Fruit fly (Drosophila melanogaster) whole organism, embryonic: ENCODE data around the gene CG5687.

Source experiments
- CG11560 ChIP-seq: fragments of 200-800 bp; sonication (Bioruptor generic); IDR thresholded peaks from 3 replicates; pipeline ENCODE4 v1.3.6; 2022; ENCODE audit warnings: missing biosample characterization, missing genetic modification characterization
- CG12236 ChIP-seq: fragments of 200-800 bp; sonication (Bioruptor generic); optimal IDR thresholded peaks from 2 replicates; lab custom pipeline; 2016; ENCODE audit warnings: missing biosample characterization, missing genetic modification characterization
- CG14050 ChIP-seq: fragments of 200-800 bp; sonication (Bioruptor generic); IDR thresholded peaks from 3 replicates; pipeline ENCODE4 v1.3.6; 2022; ENCODE audit warnings: missing biosample characterization, missing genetic modification characterization
- CG14710 ChIP-seq: fragments of 200-800 bp; sonication (Bioruptor generic); optimal IDR thresholded peaks from 3 replicates; lab custom pipeline; 2019; ENCODE audit warnings: missing biosample characterization, mild to moderate bottlenecking, missing genetic modification characterization, moderate library complexity
- CG15073 ChIP-seq: fragments of 200-800 bp; sonication (Bioruptor generic); optimal IDR thresholded peaks from 2 replicates; lab custom pipeline; 2016; ENCODE audit warnings: missing biosample characterization, missing genetic modification characterization
- CG15479 ChIP-seq: fragments of 200-800 bp; sonication (Bioruptor generic); optimal IDR thresholded peaks from 3 replicates; lab custom pipeline; 2019; ENCODE audit warnings: missing biosample characterization, mild to moderate bottlenecking, missing genetic modification characterization, moderate library complexity
- CG17328 ChIP-seq: fragments of 200-800 bp; sonication (Bioruptor generic); IDR thresholded peaks from 2 replicates; pipeline ENCODE4 v1.3.6; 2022; ENCODE audit warnings: missing biosample characterization, missing genetic modification characterization
- CG17385 ChIP-seq: fragments of 200-800 bp; sonication (Bioruptor generic); optimal IDR thresholded peaks from 3 replicates; lab custom pipeline; 2018; ENCODE audit warnings: missing biosample characterization, mild to moderate bottlenecking, missing genetic modification characterization
- CG18619 ChIP-seq: fragments of 200-800 bp; sonication (Bioruptor generic); optimal IDR thresholded peaks from 3 replicates; lab custom pipeline; 2017; ENCODE audit warnings: missing biosample characterization, mild to moderate bottlenecking, missing genetic modification characterization
- CG2889 ChIP-seq: fragments of 200-800 bp; sonication (Bioruptor generic); IDR thresholded peaks from 3 replicates; pipeline ENCODE4 v1.3.6; 2022; ENCODE audit warnings: missing biosample characterization, missing genetic modification characterization
- CG31441 ChIP-seq: fragments of 200-800 bp; sonication (Bioruptor generic); IDR thresholded peaks from 2 replicates; pipeline ENCODE4 v1.3.6; 2022; ENCODE audit warnings: missing biosample characterization, missing genetic modification characterization
- CG3726 ChIP-seq: fragments of 200-800 bp; sonication (Bioruptor generic); IDR thresholded peaks from 3 replicates; pipeline ENCODE4, ENCODE4 v1.3.6; 2022; ENCODE audit warnings: missing biosample characterization, missing genetic modification characterization
- CG4328 ChIP-seq: fragments of 200-800 bp; sonication (Bioruptor generic); optimal IDR thresholded peaks from 3 replicates; lab custom pipeline; 2017; ENCODE audit warnings: missing biosample characterization, missing genetic modification reagents, missing genetic modification characterization
- CG5245 ChIP-seq: fragments of 200-800 bp; sonication (Bioruptor generic); optimal IDR thresholded peaks from 3 replicates; lab custom pipeline; 2016; ENCODE audit warnings: missing biosample characterization, missing genetic modification characterization
- CG6654 ChIP-seq: fragments of 200-800 bp; sonication (Bioruptor generic); optimal IDR thresholded peaks from 2 replicates; lab custom pipeline; 2017; ENCODE audit warnings: missing biosample characterization, mild to moderate bottlenecking, missing genetic modification characterization
- CG7271 ChIP-seq: fragments of 200-800 bp; sonication (Bioruptor generic); optimal IDR thresholded peaks from 2 replicates; lab custom pipeline; 2018; ENCODE audit warnings: missing biosample characterization, mild to moderate bottlenecking, missing genetic modification characterization, moderate library complexity
- CG7963 ChIP-seq: fragments of 200-800 bp; sonication (Bioruptor generic); IDR thresholded peaks from 3 replicates; pipeline ENCODE4 v1.3.6; 2022; ENCODE audit warnings: missing biosample characterization, missing genetic modification characterization; ENCODE audit not compliant: partially characterized antibody
- Dip3 ChIP-seq: fragments of 200-800 bp; sonication (Bioruptor generic); optimal IDR thresholded peaks from 3 replicates; lab custom pipeline; 2016; ENCODE audit warnings: missing biosample characterization, missing genetic modification characterization
- Dll ChIP-seq: fragments of 200-800 bp; sonication (Bioruptor generic); IDR thresholded peaks from 4 replicates; pipeline ENCODE4 v1.3.6; 2022; ENCODE audit warnings: missing biosample characterization, missing genetic modification characterization; ENCODE audit not compliant: partially characterized antibody
- Gug ChIP-seq: fragments of 200-800 bp; sonication (Bioruptor generic); IDR thresholded peaks from 4 replicates; pipeline ENCODE4 v1.3.6; 2022; ENCODE audit warnings: missing biosample characterization, missing genetic modification characterization
- HHEX ChIP-seq: fragments of 200-800 bp; sonication (Bioruptor generic); optimal IDR thresholded peaks from 3 replicates; lab custom pipeline; 2017; ENCODE audit warnings: missing biosample characterization, mild to moderate bottlenecking, missing genetic modification characterization, missing genetic modification reagents
- Hmr ChIP-seq: fragments of 200-800 bp; sonication (Bioruptor generic); optimal IDR thresholded peaks from 3 replicates; lab custom pipeline; 2017; ENCODE audit warnings: mild to moderate bottlenecking, missing biosample characterization, missing genetic modification reagents, missing genetic modification characterization
- Hmx ChIP-seq: fragments of 200-800 bp; sonication (Bioruptor generic); optimal IDR thresholded peaks from 2 replicates; lab custom pipeline; 2016; ENCODE audit warnings: missing biosample characterization, missing genetic modification characterization
- Mad ChIP-seq: fragments of 200-800 bp; sonication (Bioruptor generic); optimal IDR thresholded peaks from 2 replicates; lab custom pipeline; 2016; ENCODE audit warnings: missing biosample characterization, missing genetic modification characterization
- Meics ChIP-seq: fragments of 200-800 bp; sonication (Bioruptor generic); optimal IDR thresholded peaks from 2 replicates; lab custom pipeline; 2017; ENCODE audit warnings: missing biosample characterization, mild to moderate bottlenecking, missing genetic modification characterization
- Mrtf ChIP-seq: fragments of 200-800 bp; sonication (Bioruptor generic); IDR thresholded peaks from 3 replicates; pipeline ENCODE4 v1.3.6; 2022; ENCODE audit warnings: missing biosample characterization, missing genetic modification characterization
- Ptx1 ChIP-seq: fragments of 200-800 bp; sonication (Bioruptor generic); IDR thresholded peaks from 2 replicates; pipeline ENCODE4 v1.3.6; 2022; ENCODE audit warnings: missing biosample characterization, missing genetic modification characterization
- Sry-δ ChIP-seq: fragments of 200-800 bp; sonication (Bioruptor generic); optimal IDR thresholded peaks from 2 replicates; lab custom pipeline; 2016; ENCODE audit warnings: missing biosample characterization, missing genetic modification characterization
- Stat92E ChIP-seq, 3 experiments: fragments of >200 bp in 2 of 3; fragments of 200-800 bp in 1 of 3; sonication (Bioruptor generic) in 1 of 3; optimal IDR thresholded peaks; 2 replicates each; lab custom pipeline; 2017 to 2019; ENCODE audit warnings: missing biosample characterization in 3 of 3, missing genetic modification characterization in 3 of 3, mild to moderate bottlenecking in 1 of 3, moderate library complexity in 1 of 3
- ab ChIP-seq: fragments of 200-800 bp; sonication (Bioruptor generic); optimal IDR thresholded peaks from 2 replicates; lab custom pipeline; 2016; ENCODE audit warnings: missing biosample characterization, missing genetic modification characterization
- ac ChIP-seq: fragments of 200-800 bp; sonication (Bioruptor generic); optimal IDR thresholded peaks from 3 replicates; lab custom pipeline; 2017; ENCODE audit warnings: missing biosample characterization, mild to moderate bottlenecking, missing genetic modification characterization
- ap ChIP-seq: fragments of 200-800 bp; sonication (Bioruptor generic); IDR thresholded peaks from 2 replicates; pipeline ENCODE4 v1.3.6; 2022; ENCODE audit warnings: missing biosample characterization, missing genetic modification characterization
- ato ChIP-seq: fragments of 200-800 bp; sonication (Bioruptor generic); IDR thresholded peaks from 2 replicates; pipeline ENCODE4 v1.3.6; 2022; ENCODE audit warnings: missing biosample characterization, missing genetic modification characterization; ENCODE audit not compliant: partially characterized antibody
- ci ChIP-seq: fragments of 200-800 bp; sonication (Bioruptor generic); IDR thresholded peaks from 3 replicates; pipeline ENCODE4 v1.3.6; 2022; ENCODE audit warnings: missing biosample characterization, missing genetic modification characterization
- disco-r ChIP-seq: fragments of 200-800 bp; sonication (Bioruptor generic); optimal IDR thresholded peaks from 2 replicates; lab custom pipeline; 2016; ENCODE audit warnings: missing biosample characterization, missing genetic modification characterization
- exex ChIP-seq: fragments of 200-800 bp; sonication (Bioruptor generic); optimal IDR thresholded peaks from 4 replicates; lab custom pipeline; 2018; ENCODE audit warnings: missing biosample characterization, mild to moderate bottlenecking, missing genetic modification characterization, moderate library complexity
- fd3F ChIP-seq: fragments of 200-800 bp; sonication (Bioruptor generic); optimal IDR thresholded peaks from 2 replicates; lab custom pipeline; 2018; ENCODE audit warnings: missing biosample characterization, mild to moderate bottlenecking, missing genetic modification characterization, moderate library complexity
- gem ChIP-seq: fragments of 200-800 bp; sonication (Bioruptor generic); optimal IDR thresholded peaks from 2 replicates; lab custom pipeline; 2019; ENCODE audit warnings: missing biosample characterization, mild to moderate bottlenecking, missing genetic modification characterization, moderate library complexity
- gfzf ChIP-seq: fragments of 200-800 bp; sonication (Bioruptor generic); optimal IDR thresholded peaks from 2 replicates; lab custom pipeline; 2016; ENCODE audit warnings: missing biosample characterization, mild to moderate bottlenecking, missing genetic modification characterization, moderate library complexity
- grn ChIP-seq: fragments of 200-800 bp; sonication (Bioruptor generic); optimal IDR thresholded peaks from 3 replicates; lab custom pipeline; 2017; ENCODE audit warnings: missing biosample characterization, missing genetic modification characterization
- gro ChIP-seq: fragments of 200-800 bp; sonication (Bioruptor generic); optimal IDR thresholded peaks from 2 replicates; lab custom pipeline; 2016; ENCODE audit warnings: missing biosample characterization, missing genetic modification characterization
- klu ChIP-seq: fragments of 200-800 bp; sonication (Bioruptor generic); IDR thresholded peaks from 2 replicates; pipeline ENCODE4 v1.3.6; 2022; ENCODE audit warnings: missing biosample characterization, missing genetic modification characterization
- odd ChIP-seq: fragments of 200-800 bp; sonication (Bioruptor generic); optimal IDR thresholded peaks from 2 replicates; lab custom pipeline; 2017; ENCODE audit warnings: missing biosample characterization, mild to moderate bottlenecking, missing genetic modification characterization
- pan ChIP-seq, 4 experiments: fragments of >200 bp in 3 of 4; fragments of 200-800 bp in 1 of 4; sonication (Bioruptor generic) in 1 of 4; optimal IDR thresholded peaks in 3 of 4; IDR thresholded peaks in 1 of 4; 2 replicates each; pipeline versions ENCODE4 v1.3.6 to Lab custom; 2017 to 2022; ENCODE audit warnings: missing biosample characterization in 2 of 4, missing genetic modification characterization in 2 of 4, mixed read lengths in 1 of 4
- pfk ChIP-seq: fragments of 200-800 bp; sonication (Bioruptor generic); optimal IDR thresholded peaks from 2 replicates; lab custom pipeline; 2018; ENCODE audit warnings: missing biosample characterization, mild to moderate bottlenecking, missing genetic modification characterization, moderate library complexity
- slbo ChIP-seq: fragments of 200-800 bp; sonication (Bioruptor generic); IDR thresholded peaks from 2 replicates; pipeline ENCODE4 v1.3.6; 2022; ENCODE audit warnings: missing biosample characterization, missing genetic modification characterization
- sr ChIP-seq: fragments of 200-800 bp; sonication (Bioruptor generic); IDR thresholded peaks from 3 replicates; pipeline ENCODE4 v1.3.6; 2022; ENCODE audit warnings: missing biosample characterization, missing genetic modification characterization
- unc-4 ChIP-seq: fragments of 200-800 bp; sonication (Bioruptor generic); IDR thresholded peaks from 2 replicates; pipeline ENCODE4 v1.3.6; 2022; ENCODE audit warnings: missing biosample characterization, missing genetic modification characterization; ENCODE audit not compliant: partially characterized antibody
- usp ChIP-seq: fragments of >200 bp; optimal IDR thresholded peaks from 2 replicates; lab custom pipeline; 2017; ENCODE audit warnings: missing biosample characterization, missing genetic modification characterization
- wdn ChIP-seq: fragments of 200-800 bp; sonication (Bioruptor generic); IDR thresholded peaks from 2 replicates; pipeline ENCODE4 v1.3.6; 2022; ENCODE audit warnings: missing biosample characterization, missing genetic modification characterization

The CG5687 gene

DNA sequence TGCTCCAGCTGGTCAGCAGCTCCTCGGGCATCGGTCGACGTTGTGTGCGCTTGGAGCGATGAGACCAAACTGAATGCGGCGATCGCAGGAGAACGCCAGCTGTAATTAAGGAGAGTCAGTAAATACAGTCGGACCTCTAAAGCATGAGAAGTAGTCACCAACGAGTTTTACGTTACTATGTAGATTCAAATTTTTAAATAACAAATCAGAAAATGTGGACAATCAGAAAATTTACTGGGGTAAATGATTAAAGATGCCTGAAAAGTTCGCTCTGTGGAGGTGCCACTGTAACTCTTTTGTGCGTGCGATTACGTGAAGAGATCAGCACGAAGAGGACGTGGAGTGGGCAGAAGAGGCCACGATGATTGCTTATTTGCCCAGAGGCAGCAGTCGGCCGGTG lies 24.1 kb upstream of the CG5687 start, which contains the start of gene SCOT:
SCOT (plus strand) TSS at position 180 of the 400 bp plus-strand sequence.
- TF ChIP-seq odd (GFP tag; lab: Kevin White, UChicago) (no peak), Stat92E (GFP tag; optimal IDR thresholded peaks at IDR 0.05; lab: Kevin White, UChicago) (no peak), ap (GFP tag; lab: Robert Waterston, UW) (peak; percentile 71), Mad (GFP tag; lab: Kevin White, UChicago) (no peak), CG15479 (no peak), sr (GFP tag; lab: Robert Waterston, UW) (peak; percentile 67), CG15073 (GFP tag; lab: Kevin White, UChicago) (no peak), pfk (no peak), grn (no peak), CG14710 (no peak), ato (GFP tag; lab: Robert Waterston, UW) (no peak), CG11560 (peak; percentile 66; the same call in 2 of the 3 replicates), exex (tag; lab: Kevin White, UChicago) (no peak), disco-r (GFP tag; lab: Kevin White, UChicago) (peak; percentile 19), CG17385 (GFP tag; lab: Kevin White, UChicago) (no peak), HHEX (no peak), CG17328 (peak; percentile 83), CG7963 (GFP tag; lab: Robert Waterston, UW) (no peak), klu (peak; percentile 62; the same call in 1 of the 2 replicates), CG12236 (GFP tag; lab: Kevin White, UChicago) (peak; percentile 54), ac (GFP tag; lab: Kevin White, UChicago) (no peak), gem (no peak), Dll (GFP tag; lab: Robert Waterston, UW) (no peak), fd3F (peak; percentile 51), ci (GFP tag; lab: Robert Waterston, UW) (peak; percentile 92), gfzf (GFP tag; lab: Kevin White, UChicago) (no peak), CG14050 (peak; percentile 75), Hmx (GFP tag; lab: Kevin White, UChicago) (no peak), CG18619 (GFP tag; lab: Kevin White, UChicago) (peak; percentile 18), wdn (GFP tag; lab: Robert Waterston, UW) (0 out of 2 replicates have a peak, but pooled peaks have one; percentile 16), CG2889 (GFP tag; lab: Robert Waterston, UW) (peak; percentile 50; the same call in 1 of the 3 replicates), Meics (GFP tag; lab: Kevin White, UChicago) (peak; percentile 48), Mrtf (GFP tag; lab: Robert Waterston, UW) (peak; percentile 66; the same call in 1 of the 3 replicates), CG4328 (no peak), Sry-δ (GFP tag; lab: Kevin White, UChicago) (no peak), ab (no peak), CG6654 (GFP tag; lab: Kevin White, UChicago) (peak; percentile 21), slbo (GFP tag; lab: Robert Waterston, UW) (peak; percentile 67), CG3726 (GFP tag; lab: Robert Waterston, UW) (0 out of 3 replicates have a peak, but pooled peaks have one; percentile 50), CG5245 (GFP tag; lab: Kevin White, UChicago) (peak; percentile 40), CG7271 (no peak), gro (GFP tag; lab: Kevin White, UChicago) (no peak), Gug (GFP tag; lab: Robert Waterston, UW) (peak; percentile 75), Dip3 (GFP tag; lab: Kevin White, UChicago) (peak; percentile 55), unc-4 (GFP tag; lab: Robert Waterston, UW) (no peak), usp (GFP tag; lab: Kevin White, UChicago) (no peak), Hmr (GFP tag; lab: Kevin White, UChicago) (no peak), CG31441 (no peak; the same call in 1 of the 2 replicates), pan (optimal IDR thresholded peaks at IDR 0.05; lab: Kevin White, UChicago) (no peak), pan (GFP tag; optimal IDR thresholded peaks at IDR 0.05 in 1 of 2, IDR thresholded peaks at IDR 0.05 in 1 of 2) (peak in 1 of 2 experiments; percentile 89), Ptx1 (GFP tag; lab: Robert Waterston, UW) (peak; percentile 90)
